Fruit fly (Drosophila melanogaster) whole organism, wandering third instar larva: ENCODE results near the gene Atg18b.
A peak's percentile ranks its signal among the peaks of the same experiment; 100 is the strongest.

ENCODE experiments used
- Abd-B ChIP-seq: fragments of >200 bp; optimal IDR thresholded peaks from 2 replicates; lab custom pipeline; 2017; ENCODE audit warnings: missing biosample characterization, missing genetic modification characterization
- Dfd ChIP-seq: fragments of >200 bp; optimal IDR thresholded peaks from 2 replicates; lab custom pipeline; 2017; ENCODE audit warnings: missing biosample characterization, missing genetic modification characterization
- HLH106 ChIP-seq: fragments of 200-800 bp; optimal IDR thresholded peaks from 3 replicates; lab custom pipeline; 2019; ENCODE audit warnings: missing biosample characterization, mild to moderate bottlenecking, missing genetic modification characterization, moderate library complexity
- Hnf4 ChIP-seq: fragments of 200-800 bp; sonication (Bioruptor generic); optimal IDR thresholded peaks from 2 replicates; lab custom pipeline; 2016; ENCODE audit warnings: missing biosample characterization, mild to moderate bottlenecking, missing genetic modification characterization
- Hr78 ChIP-seq: fragments of >200 bp; optimal IDR thresholded peaks from 2 replicates; lab custom pipeline; 2017; ENCODE audit warnings: missing biosample characterization, missing genetic modification characterization
- Myc ChIP-seq: fragments of >200 bp; optimal IDR thresholded peaks from 2 replicates; lab custom pipeline; 2017
- Vsx2 ChIP-seq: fragments of 200-300, 225-300 bp; sonication (Bioruptor generic); optimal IDR thresholded peaks from 2 replicates; lab custom pipeline; 2018; ENCODE audit warnings: missing biosample characterization, missing genetic modification characterization; ENCODE audit not compliant: partially characterized antibody
- brk ChIP-seq: fragments of 200-800 bp; sonication (Bioruptor generic); optimal IDR thresholded peaks from 2 replicates; lab custom pipeline; 2016; ENCODE audit warnings: missing biosample characterization, mild to moderate bottlenecking, missing genetic modification characterization
- h ChIP-seq: fragments of 200-800 bp; sonication (Bioruptor generic); optimal IDR thresholded peaks from 3 replicates; lab custom pipeline; 2016; ENCODE audit warnings: missing biosample characterization, mild to moderate bottlenecking, missing genetic modification characterization
- pan ChIP-seq: fragments of >200 bp; optimal IDR thresholded peaks from 2 replicates; lab custom pipeline; 2017
- psq ChIP-seq: fragments of 200-800 bp; sonication (Bioruptor generic); optimal IDR thresholded peaks from 3 replicates; lab custom pipeline; 2017; ENCODE audit warnings: missing biosample characterization, mild to moderate bottlenecking, missing genetic modification characterization, moderate library complexity

- TF ChIP-seq Vsx2 (GFP tag; lab: Kevin White, UChicago) (peak; percentile 72), brk (GFP tag; lab: Kevin White, UChicago) (no peak), Hnf4 (GFP tag; lab: Kevin White, UChicago) (peak; percentile 13), Myc (no peak), h (GFP tag; lab: Kevin White, UChicago) (peak; percentile 40), Dfd (GFP tag; lab: Kevin White, UChicago) (no peak), HLH106 (no peak), pan (lab: Kevin White, UChicago) (no peak), psq (GFP tag; lab: Kevin White, UChicago) (peak; percentile 99), Abd-B (GFP tag; lab: Kevin White, UChicago) (no peak), Hr78 (GFP tag; lab: Kevin White, UChicago) (no peak)
These were observed 17.5 kb upstream of the Atg18b start for dm6 chr2L:21237748-21238459.
